Worm (Caenorhabditis elegans): ENCODE data around the gene Y57A10A.14.

Y57A10A.14 gene

ce11 chrII:12202921-12203320 is 17.2 kb downstream of the Y57A10A.14 start, which contains the start of gene aqp-12:
TSS of gene aqp-12 (plus strand) at chrII:12203221.
- no peak for TF ChIP-seq sptf-1 (tag; optimal IDR thresholded peaks at IDR 0.05)
- TF ChIP-seq F16B12.6 (tag; optimal IDR thresholded peaks at IDR 0.05) = no peak
- no peak for TF ChIP-seq pqm-1 (tag; optimal IDR thresholded peaks at IDR 0.05)
- TF ChIP-seq efl-1 (optimal IDR thresholded peaks at IDR 0.05) = no peak
- peak in 1 of 2 experiments; percentile 19 for TF ChIP-seq efl-1 (GFP tag; optimal IDR thresholded peaks at IDR 0.05 in 1 of 2)
- TF ChIP-seq fkh-8 (tag; optimal IDR thresholded peaks at IDR 0.05) = peak; percentile 52
- TF ChIP-seq lin-15B (tag; optimal IDR thresholded peaks at IDR 0.05) = no peak
- no peak for TF ChIP-seq swsn-7 (tag; optimal IDR thresholded peaks at IDR 0.05)
- no peak for TF ChIP-seq snpc-4 (tag; optimal IDR thresholded peaks at IDR 0.05)
- no peak for TF ChIP-seq ets-5 (GFP tag; IDR thresholded peaks at IDR 0.05)

- TF ChIP-seq C16A3.4 (tag; optimal IDR thresholded peaks at IDR 0.05) (no peak), fos-1 (tag; optimal IDR thresholded peaks at IDR 0.05) (no peak), hlh-17 (GFP tag; optimal IDR thresholded peaks at IDR 0.05; ENCODE audit: borderline replicate concordance) (no peak), skn-1 (tag; optimal IDR thresholded peaks at IDR 0.05) (no peak), mdl-1 (tag; optimal IDR thresholded peaks at IDR 0.05) (no peak), fkh-8 (tag; optimal IDR thresholded peaks at IDR 0.05) (no peak), nhr-47 (tag; optimal IDR thresholded peaks at IDR 0.05) (no peak), nhr-19 (GFP tag; conservative IDR thresholded peaks at IDR 0.05) (no peak), unc-130 (tag; optimal IDR thresholded peaks at IDR 0.05) (no peak), mab-9 (GFP tag; IDR thresholded peaks at IDR 0.05) (no peak), nhr-20 (tag; optimal IDR thresholded peaks at IDR 0.05) (no peak), jun-1 (tag; optimal IDR thresholded peaks at IDR 0.05) (no peak), Y116A8C.19 (tag; optimal IDR thresholded peaks at IDR 0.05; ENCODE audit: borderline replicate concordance) (no peak), nhr-84 (tag; optimal IDR thresholded peaks at IDR 0.05) (no peak), lin-14 (GFP tag; optimal IDR thresholded peaks at IDR 0.05) (no peak)
Measured at ce11 chrII:12204617-12205016, 18.9 kb downstream of the Y57A10A.14 start.

DNA sequence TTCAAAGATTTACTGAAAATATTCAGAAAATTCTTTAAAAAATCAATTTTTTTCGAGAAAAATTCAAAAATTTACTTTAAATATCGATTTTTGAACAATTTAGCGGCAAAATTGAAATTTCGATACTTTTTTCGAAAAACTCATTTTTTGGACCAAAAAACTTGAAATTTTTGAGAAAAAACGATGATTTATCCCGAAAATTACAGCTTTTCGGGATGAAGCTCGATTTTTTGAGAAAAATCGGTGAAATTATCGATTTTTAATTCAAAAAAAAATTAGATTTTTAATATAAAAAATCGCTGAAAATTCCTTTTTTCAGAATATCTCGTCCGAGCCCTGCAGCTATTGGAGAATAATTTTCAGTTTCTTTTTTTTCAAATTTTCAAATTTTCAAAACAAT is 23.0 kb downstream of the Y57A10A.14 start:
- no peak for TF ChIP-seq pax-3 (tag; optimal IDR thresholded peaks at IDR 0.05)
- TF ChIP-seq lin-14 (GFP tag; optimal IDR thresholded peaks at IDR 0.05) = no peak
- TF ChIP-seq nhr-47 (tag; optimal IDR thresholded peaks at IDR 0.05) = peak; percentile 5
- no peak for TF ChIP-seq efl-1 (optimal IDR thresholded peaks at IDR 0.05)
- peak in 1 of 2 experiments; percentile 25 for TF ChIP-seq efl-1 (GFP tag; optimal IDR thresholded peaks at IDR 0.05 in 1 of 2)
- no peak for TF ChIP-seq blmp-1 (tag; optimal IDR thresholded peaks at IDR 0.05)
- TF ChIP-seq fkh-4 (tag; optimal IDR thresholded peaks at IDR 0.05; ENCODE audit: borderline replicate concordance) = no peak
- TF ChIP-seq C34B4.2 (tag; optimal IDR thresholded peaks at IDR 0.05) = no peak
- no peak for TF ChIP-seq grh-1 (GFP tag; IDR thresholded peaks at IDR 0.05)
- TF ChIP-seq hlh-17 (GFP tag; optimal IDR thresholded peaks at IDR 0.05; ENCODE audit: borderline replicate concordance) = no peak
- TF ChIP-seq ceh-82 (tag; optimal IDR thresholded peaks at IDR 0.05) = no peak
- TF ChIP-seq irx-1 (tag; optimal IDR thresholded peaks at IDR 0.05) = no peak
- TF ChIP-seq unc-86 (tag; optimal IDR thresholded peaks at IDR 0.05) = no peak
- peak; percentile 26 for TF ChIP-seq nhr-71 (tag; optimal IDR thresholded peaks at IDR 0.05)
- TF ChIP-seq nhr-85 (tag) = peak; percentile 73
- TF ChIP-seq sox-4 (tag; optimal IDR thresholded peaks at IDR 0.05) = no peak
- no peak for TF ChIP-seq unc-30 (tag; optimal IDR thresholded peaks at IDR 0.05)
- TF ChIP-seq snu-23 (GFP tag; optimal IDR thresholded peaks at IDR 0.05) = no peak

DNA sequence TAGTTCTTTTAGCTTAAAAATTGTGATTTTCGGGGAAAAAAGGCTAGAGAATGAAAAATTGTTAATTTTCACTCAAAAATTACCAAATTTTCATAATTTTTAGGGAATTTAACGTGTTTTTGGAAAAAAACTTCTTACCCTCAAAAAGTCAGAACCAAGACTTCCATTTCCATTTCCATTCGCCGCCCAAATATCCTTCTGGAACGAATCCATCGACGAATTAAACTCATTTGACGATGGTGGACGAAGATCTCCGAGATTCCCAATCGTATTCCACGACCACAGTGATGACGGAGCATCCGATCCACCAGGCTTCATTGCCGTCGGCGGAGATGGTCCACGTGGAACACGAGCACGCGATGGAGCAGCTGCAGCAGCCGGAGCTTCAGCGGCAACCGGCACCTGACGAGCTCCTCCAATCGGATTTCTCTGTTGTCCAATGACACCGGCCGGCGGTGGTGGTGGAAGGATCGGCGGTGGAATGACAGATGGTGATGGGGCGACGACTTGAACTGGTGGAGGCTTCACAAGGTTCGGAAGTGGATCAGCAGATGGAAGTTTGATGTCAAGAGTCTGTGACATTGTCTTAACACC is 26.0 kb downstream of the Y57A10A.14 start:
- peak; percentile 12 for TF ChIP-seq ceh-63 (GFP tag; optimal IDR thresholded peaks at IDR 0.05)
- TF ChIP-seq ces-1 (GFP tag; optimal IDR thresholded peaks at IDR 0.05) = no peak
- TF ChIP-seq efl-1 (optimal IDR thresholded peaks at IDR 0.05) = no peak
- TF ChIP-seq efl-1 (GFP tag; optimal IDR thresholded peaks at IDR 0.05 in 1 of 2) = peak in 1 of 2 experiments; percentile 52
- no peak for TF ChIP-seq irx-1 (tag; optimal IDR thresholded peaks at IDR 0.05)
